Worm (Caenorhabditis elegans) whole organism, L4/young adult: ENCODE data around the gene F25B3.2.
A peak's percentile ranks its signal among the peaks of the same experiment; 100 is the strongest.

Experiments used
- W03F9.2 ChIP-seq: fragments of 150-350 bp; optimal IDR thresholded peaks from 2 replicates; lab custom pipeline; 2014; ENCODE audit warnings: missing biosample characterization, missing genetic modification characterization
- dao-5 ChIP-seq: sonication (generic microtip); optimal IDR thresholded peaks from 2 replicates; lab custom pipeline; 2016; ENCODE audit warnings: missing genotype, missing genetic modification characterization, moderate library complexity, missing compliant biosample characterization
- him-1 ChIP-seq: sonication (generic microtip); optimal IDR thresholded peaks from 2 replicates; lab custom pipeline; 2016; ENCODE audit warnings: missing genotype, missing genetic modification reagents, missing genetic modification characterization, missing compliant biosample characterization

Gene F25B3.2

DNA sequence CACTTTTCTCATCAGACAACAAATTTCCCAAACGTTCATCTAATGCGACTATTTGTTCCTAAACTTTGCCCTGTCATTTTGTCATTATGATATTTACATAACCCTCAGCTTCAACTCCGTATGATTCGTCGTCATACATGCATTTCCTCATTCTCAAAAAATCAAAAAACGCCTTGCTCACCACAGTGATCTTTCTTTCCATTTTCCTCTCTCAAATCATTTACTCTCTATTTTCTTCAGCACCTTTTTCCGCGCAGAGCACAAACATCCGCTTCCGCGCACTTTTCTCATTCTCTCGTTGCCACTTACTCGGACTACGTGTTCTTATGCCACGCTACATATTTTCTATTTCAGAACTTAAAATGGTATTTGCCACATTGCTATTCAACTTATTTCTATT is at the start of gene F25B3.2:
Gene F25B3.2 (plus strand): TSS at position 301 of the 400 bp plus-strand sequence.
- TF ChIP-seq dao-5 (no peak), W03F9.2 (tag; lab: Kevin White, UChicago) (no peak), him-1 (tag; lab: Kevin White, UChicago) (no peak)

DNA sequence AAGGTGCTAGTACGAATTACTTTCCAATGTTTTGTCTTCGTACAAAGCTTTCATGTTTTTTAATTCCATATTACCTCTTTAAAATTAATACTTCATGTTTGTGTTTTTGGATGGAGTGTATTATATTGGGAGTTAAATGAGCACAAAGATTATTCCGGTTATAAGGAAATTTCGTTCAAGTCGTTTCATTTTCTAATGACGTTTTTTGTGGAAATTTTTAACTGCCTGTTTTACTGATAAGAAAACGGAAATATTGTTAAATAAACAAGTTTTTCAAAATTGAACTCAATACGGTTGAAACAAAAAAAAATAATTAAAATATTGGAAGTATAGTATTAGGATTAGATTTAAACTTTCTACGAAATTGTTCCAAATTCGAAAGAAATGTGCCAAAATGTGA is 49.8 kb upstream of the F25B3.2 start:
- TF ChIP-seq him-1 (tag; lab: Kevin White, UChicago) = no peak
- TF ChIP-seq dao-5 = no peak
- no peak for TF ChIP-seq W03F9.2 (tag; lab: Kevin White, UChicago)

DNA sequence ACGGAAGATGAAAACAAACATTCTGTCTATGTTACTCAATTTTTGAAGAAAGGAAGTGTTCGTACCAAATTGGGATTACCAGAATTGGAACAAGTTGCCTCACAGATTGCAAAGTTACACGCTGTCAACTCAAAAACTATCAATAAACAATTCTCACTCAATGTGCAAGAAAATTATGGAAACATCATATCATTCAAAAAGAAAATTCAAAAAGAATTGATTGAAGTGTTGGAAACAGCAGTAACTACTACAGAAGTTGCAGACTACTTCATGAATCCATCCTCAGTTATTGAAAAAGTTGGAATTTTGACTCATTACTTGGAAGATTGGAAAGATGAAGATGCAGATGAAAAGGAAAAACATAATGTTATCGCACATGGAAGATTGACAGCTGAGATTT is 49.1 kb upstream of the F25B3.2 start:
- no peak for TF ChIP-seq him-1 (tag; lab: Kevin White, UChicago)
- no peak for TF ChIP-seq W03F9.2 (tag; lab: Kevin White, UChicago)
- TF ChIP-seq dao-5 = no peak

DNA sequence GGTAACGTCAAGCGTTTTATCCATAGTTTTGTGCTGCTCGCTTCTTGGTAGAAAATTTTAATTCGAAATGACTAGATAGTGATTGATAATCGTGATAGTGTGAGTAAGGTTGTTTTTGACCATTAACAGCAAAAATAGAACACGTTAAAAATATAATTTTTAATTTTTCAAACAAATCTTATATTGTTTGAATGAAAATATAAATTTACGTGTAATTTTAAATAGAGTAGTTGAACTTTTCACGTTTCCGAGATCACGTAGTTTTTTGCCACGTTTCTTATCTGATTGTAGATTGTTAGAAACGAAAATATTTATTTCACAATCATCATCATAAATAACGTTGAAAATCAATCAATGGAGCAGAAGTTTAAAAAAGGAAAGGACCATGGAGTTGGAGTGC is 45.6 kb upstream of the F25B3.2 start, which contains the start of the genes C50F4.10 and pfk-1.2:
Gene C50F4.10 (minus strand): TSS at position 101 of the 400 bp plus-strand sequence.
Gene pfk-1.2 (plus strand): TSS at position 325 of the 400 bp plus-strand sequence.
- TF ChIP-seq dao-5 (no peak), him-1 (tag; lab: Kevin White, UChicago) (no peak), W03F9.2 (tag; lab: Kevin White, UChicago) (no peak)

DNA sequence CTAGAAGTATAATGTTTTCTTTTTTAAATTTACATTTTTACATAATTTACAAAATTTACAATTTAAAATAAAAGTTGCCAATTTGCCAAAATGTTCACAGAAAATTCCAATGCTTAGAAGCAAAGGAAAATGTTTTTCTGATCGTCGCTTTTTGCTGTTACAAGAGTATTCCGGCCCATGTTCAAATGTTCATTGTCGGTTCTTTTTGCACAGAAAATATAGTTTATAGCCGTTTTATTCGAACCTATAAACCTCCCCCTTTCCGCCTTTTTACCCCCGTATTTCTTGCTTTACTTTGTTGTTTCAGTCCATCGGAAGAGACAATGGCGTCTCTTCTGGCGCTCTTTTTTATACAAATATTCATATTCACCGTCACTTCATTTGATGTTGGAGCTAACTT is 42.5 kb upstream of the F25B3.2 start, which contains the start of gene tag-329:
Gene tag-329 (plus strand): TSS at position 301 of the 400 bp plus-strand sequence.
- no peak for TF ChIP-seq W03F9.2 (tag; lab: Kevin White, UChicago)
- no peak for TF ChIP-seq him-1 (tag; lab: Kevin White, UChicago)
- TF ChIP-seq dao-5 = no peak

DNA sequence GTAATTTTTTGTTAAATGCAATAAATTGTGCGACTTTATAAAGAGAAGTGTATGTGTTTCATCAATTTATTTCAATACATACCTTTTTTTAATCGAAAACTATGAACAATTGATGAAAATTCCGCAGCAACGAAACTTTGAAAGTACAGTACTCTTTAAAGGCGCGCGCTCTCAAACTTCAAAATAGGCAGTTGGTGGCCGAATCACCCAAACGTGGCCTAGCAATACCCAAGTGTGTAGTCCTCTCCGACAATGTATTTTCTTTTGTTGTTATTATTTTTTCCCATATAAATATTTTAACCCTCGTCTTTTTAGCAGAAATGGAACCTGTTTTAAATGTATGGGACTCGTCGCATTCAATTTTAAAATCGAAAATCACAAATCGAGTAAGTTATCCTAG is 40.6 kb upstream of the F25B3.2 start, which contains the start of gene C50F4.4:
Gene C50F4.4 (plus strand): TSS at position 267 of the 400 bp plus-strand sequence.
- TF ChIP-seq W03F9.2 (tag; lab: Kevin White, UChicago) = no peak
- TF ChIP-seq dao-5 = no peak
- peak; percentile 2 for TF ChIP-seq him-1 (tag; lab: Kevin White, UChicago)

DNA sequence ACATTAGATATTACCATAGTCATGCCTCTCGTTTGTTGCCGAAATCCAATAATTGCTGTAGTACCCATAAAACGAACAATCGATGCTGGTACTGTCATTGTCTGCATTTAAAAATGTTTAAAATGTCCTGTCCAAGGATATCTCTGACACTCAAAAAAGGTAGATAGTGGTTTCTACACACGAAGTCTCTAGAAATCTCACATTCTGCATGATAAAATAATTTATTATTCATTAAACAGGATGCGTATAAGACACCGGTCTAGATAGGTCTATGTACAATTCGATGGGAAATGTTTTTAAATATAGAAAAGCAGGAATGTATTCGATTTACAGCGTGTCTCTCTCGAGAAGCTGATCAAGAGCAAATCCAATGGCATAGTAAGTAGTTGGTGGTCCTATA is 37.5 kb upstream of the F25B3.2 start, which contains the start of gene C50F4.12:
Gene C50F4.12 (minus strand): TSS at position 101 of the 400 bp plus-strand sequence.
- TF ChIP-seq him-1 (tag; lab: Kevin White, UChicago) (no peak), W03F9.2 (tag; lab: Kevin White, UChicago) (no peak), dao-5 (no peak)

DNA sequence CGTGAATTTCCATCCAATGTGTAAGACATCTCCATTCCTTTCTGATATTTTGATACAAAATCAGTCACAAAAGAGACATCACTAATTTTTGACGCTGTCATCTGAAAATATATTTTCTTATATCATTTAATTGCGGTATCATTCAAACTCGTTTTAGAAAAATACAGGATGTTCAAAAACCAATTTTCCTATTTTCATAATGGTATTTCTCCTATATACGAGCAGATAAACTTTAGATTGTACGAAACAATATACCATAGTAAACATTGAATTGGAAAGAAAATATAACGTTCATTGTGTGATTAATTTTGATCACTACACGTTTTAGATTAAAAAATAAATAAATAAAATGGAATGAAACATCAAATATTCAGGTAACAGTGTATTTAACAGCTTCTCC is 35.6 kb upstream of the F25B3.2 start, which contains the start of gene C50F4.16:
Gene C50F4.16 (minus strand): TSS at position 101 of the 400 bp plus-strand sequence.
- no peak for TF ChIP-seq W03F9.2 (tag; lab: Kevin White, UChicago)
- no peak for TF ChIP-seq him-1 (tag; lab: Kevin White, UChicago)
- no peak for TF ChIP-seq dao-5

DNA sequence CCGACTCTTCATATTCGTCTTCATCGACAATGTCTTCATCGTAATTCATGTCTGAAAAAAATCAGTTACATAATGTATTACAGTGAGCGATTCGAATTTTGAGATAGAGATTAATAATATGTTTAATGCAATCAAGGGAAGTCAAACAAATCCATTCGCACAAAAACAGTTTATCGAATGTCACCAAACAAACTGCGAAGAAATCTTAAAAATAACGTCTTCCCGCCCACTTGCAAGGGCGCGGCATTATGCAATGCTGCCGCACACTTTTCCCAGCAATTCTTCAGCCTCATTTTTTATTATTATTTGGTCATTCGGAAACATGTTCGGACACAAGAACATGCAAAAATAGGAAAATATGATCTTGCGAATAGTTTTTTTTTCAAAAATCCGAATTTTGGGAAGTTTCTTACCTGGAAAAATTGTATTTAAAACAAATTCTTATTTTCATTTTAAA is 32.9 kb upstream of the F25B3.2 start, which contains the start of gene mdf-1:
Gene mdf-1 (minus strand): TSS at position 51 of the 457 bp plus-strand sequence.
- TF ChIP-seq dao-5 = no peak
- TF ChIP-seq W03F9.2 (tag; lab: Kevin White, UChicago) = peak; percentile 29
- peak; percentile 44 for TF ChIP-seq him-1 (tag; lab: Kevin White, UChicago)

DNA sequence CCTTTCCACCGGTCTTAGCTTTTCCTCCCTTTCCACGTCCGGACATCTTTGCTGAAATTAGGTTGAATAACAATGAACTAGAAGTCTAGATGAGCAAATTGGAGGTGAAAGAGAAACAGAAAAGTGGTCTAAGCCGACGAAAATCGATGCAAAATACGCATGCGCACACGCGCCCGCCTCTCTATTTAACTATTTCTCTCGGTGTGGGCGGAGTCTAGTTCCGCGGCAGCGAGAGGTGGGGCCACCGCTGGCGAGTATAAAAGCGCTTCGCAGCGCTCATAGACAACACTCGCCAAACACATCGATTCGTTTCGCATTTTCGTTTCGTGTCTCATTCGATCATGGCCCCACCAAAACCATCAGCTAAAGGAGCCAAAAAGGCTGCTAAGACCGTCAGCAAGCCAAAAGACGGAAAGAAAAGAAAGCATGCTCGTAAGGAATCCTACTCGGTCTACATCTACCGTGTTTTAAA is 31.8 kb upstream of the F25B3.2 start, which contains the start of the genes his-35 and his-41:
Gene his-35 (minus strand): TSS at position 51 of the 472 bp plus-strand sequence.
Gene his-41 (plus strand): TSS at position 299 of the 472 bp plus-strand sequence.
- no peak for TF ChIP-seq him-1 (tag; lab: Kevin White, UChicago)
- TF ChIP-seq dao-5 = no peak
- TF ChIP-seq W03F9.2 (tag; lab: Kevin White, UChicago) = no peak

DNA sequence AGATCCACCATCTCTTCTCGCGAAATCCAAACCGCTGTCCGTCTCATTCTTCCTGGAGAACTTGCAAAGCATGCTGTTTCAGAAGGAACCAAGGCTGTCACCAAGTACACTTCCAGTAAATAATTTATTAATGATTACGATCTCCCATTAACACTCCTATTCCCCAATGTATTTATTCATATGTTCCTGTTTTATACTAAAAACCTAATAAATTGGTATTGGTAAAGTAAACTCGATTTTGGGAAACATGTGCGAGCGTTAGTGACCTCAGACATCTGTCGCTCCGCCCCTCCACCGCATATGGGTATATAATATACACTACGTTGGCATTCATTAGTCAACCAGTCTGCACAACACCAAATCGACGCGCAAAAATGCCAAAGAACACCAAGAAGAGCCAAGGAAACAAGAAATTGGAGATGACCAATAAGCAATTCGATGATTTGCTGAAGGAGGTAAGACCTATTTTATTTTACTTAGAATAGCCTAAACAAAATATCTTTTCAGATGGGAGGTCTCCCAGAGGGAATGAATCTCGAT is 31.0 kb upstream of the F25B3.2 start, which contains the start of gene C50F4.6:
Gene C50F4.6 (plus strand): TSS at position 51 of the 540 bp plus-strand sequence.
- TF ChIP-seq him-1 (tag; lab: Kevin White, UChicago) = no peak
- TF ChIP-seq dao-5 = no peak
- no peak for TF ChIP-seq W03F9.2 (tag; lab: Kevin White, UChicago)

DNA sequence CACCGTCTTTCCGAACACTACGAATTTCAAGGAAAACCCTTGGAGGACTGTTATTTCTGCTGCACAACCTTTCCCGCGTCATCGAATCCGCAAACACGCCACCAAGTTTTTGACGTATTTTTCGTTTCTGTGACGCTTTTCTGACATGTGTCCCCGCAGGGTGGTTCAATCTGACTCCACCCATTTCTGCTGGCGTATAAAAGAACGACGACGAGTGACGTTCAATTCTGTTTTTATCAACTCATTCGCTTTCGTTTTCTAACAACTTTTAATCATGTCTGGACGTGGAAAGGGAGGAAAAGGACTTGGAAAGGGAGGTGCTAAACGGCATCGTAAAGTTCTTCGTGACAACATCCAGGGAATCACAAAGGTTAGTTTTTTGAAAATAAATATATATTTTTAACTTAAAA is 30.2 kb upstream of the F25B3.2 start, which contains the start of gene his-37:
Gene his-37 (plus strand): TSS at position 246 of the 410 bp plus-strand sequence.
- peak; percentile 37 for TF ChIP-seq dao-5
- peak; percentile 96 for TF ChIP-seq him-1 (tag; lab: Kevin White, UChicago)
- peak; percentile 97 for TF ChIP-seq W03F9.2 (tag; lab: Kevin White, UChicago)

DNA sequence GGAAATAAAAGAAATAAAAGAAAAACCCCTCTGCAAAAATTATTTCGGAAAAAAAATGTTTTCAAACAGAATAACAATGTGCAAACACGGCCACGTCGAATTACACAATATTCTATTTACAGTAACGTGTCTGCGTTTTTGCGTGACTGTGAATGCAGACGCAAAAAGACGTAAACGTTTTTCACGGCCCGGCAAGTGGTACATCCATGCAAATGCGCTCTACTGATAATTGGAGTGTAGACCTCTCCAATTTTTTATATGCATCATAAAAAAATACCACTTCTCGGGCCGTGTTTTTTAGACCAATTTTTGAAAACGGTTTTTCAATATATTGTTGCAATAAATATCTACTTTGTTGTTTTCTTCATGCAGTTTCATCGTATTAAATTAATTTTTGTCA is 27.6 kb upstream of the F25B3.2 start, which contains the start of gene nstp-10:
Gene nstp-10 (minus strand): TSS at position 378 of the 400 bp plus-strand sequence.
- TF ChIP-seq him-1 (tag; lab: Kevin White, UChicago) (no peak), W03F9.2 (tag; lab: Kevin White, UChicago) (peak; percentile 65)

DNA sequence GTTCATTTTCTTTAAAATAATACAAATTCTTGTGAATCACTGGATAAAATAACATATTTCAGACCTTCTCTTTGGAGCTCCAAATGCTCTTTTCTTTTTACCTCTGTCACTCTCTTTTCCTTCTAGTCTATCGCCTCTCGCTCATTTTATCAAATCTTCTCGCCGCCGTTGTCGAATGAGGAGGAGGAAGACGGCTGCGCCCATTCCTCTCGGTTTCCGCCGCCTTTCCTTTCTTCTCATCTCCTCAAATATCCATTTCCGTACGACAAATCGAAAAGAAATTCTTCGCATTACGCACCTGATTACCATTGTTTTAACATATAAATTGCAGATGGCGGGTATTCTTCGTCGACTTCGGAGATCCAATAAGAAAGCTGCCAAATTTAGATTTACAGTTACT is 26.8 kb upstream of the F25B3.2 start, which contains the start of gene ehbp-1:
Gene ehbp-1 (plus strand): TSS at position 332 of the 400 bp plus-strand sequence.
- TF ChIP-seq him-1 (tag; lab: Kevin White, UChicago) = no peak
- no peak for TF ChIP-seq W03F9.2 (tag; lab: Kevin White, UChicago)
- no peak for TF ChIP-seq dao-5
